Fruit fly (Drosophila melanogaster) whole organism, pupa: ENCODE data around the gene Wdr59.

Experiments used
- CG10348 ChIP-seq: fragments of 200-800 bp; sonication (Bioruptor generic); IDR thresholded peaks from 2 replicates; pipeline ENCODE4 v1.3.6; 2022; ENCODE audit warnings: missing biosample characterization, missing genetic modification characterization
- CG12605 ChIP-seq: fragments of 200-800 bp; sonication (Bioruptor generic); IDR thresholded peaks from 2 replicates; pipeline ENCODE4 v1.3.6; 2022; ENCODE audit warnings: missing biosample characterization, missing genetic modification characterization
- CG13204 ChIP-seq: fragments of 200-800 bp; sonication (Bioruptor generic); optimal IDR thresholded peaks from 2 replicates; lab custom pipeline; 2018; ENCODE audit warnings: missing biosample characterization, mild to moderate bottlenecking, missing genetic modification characterization, moderate library complexity
- CG14655 ChIP-seq: fragments of 200-800 bp; sonication (Bioruptor generic); optimal IDR thresholded peaks from 3 replicates; lab custom pipeline; 2017; ENCODE audit warnings: mild to moderate bottlenecking, missing biosample characterization, missing genetic modification reagents, missing genetic modification characterization
- CG15710 ChIP-seq: fragments of 200-800 bp; sonication (Bioruptor generic); optimal IDR thresholded peaks from 2 replicates; lab custom pipeline; 2018; ENCODE audit warnings: missing biosample characterization, mild to moderate bottlenecking, missing genetic modification characterization, moderate library complexity
- CG17806 ChIP-seq: fragments of 200-800 bp; sonication (Bioruptor generic); optimal IDR thresholded peaks from 2 replicates; lab custom pipeline; 2018; ENCODE audit warnings: missing biosample characterization, mild to moderate bottlenecking, missing genetic modification characterization, moderate library complexity
- CG32121 ChIP-seq: fragments of 200-800 bp; sonication (Bioruptor generic); IDR thresholded peaks from 2 replicates; pipeline ENCODE4 v1.3.6; 2022; ENCODE audit warnings: missing biosample characterization, missing genetic modification characterization
- CG34367 ChIP-seq: fragments of 200-800 bp; sonication (Bioruptor generic); optimal IDR thresholded peaks from 2 replicates; lab custom pipeline; 2018; ENCODE audit warnings: missing biosample characterization, mild to moderate bottlenecking, missing genetic modification characterization
- CG4496 ChIP-seq: fragments of 200-800 bp; sonication (Bioruptor generic); IDR thresholded peaks from 3 replicates; pipeline ENCODE4 v1.3.6; 2022; ENCODE audit warnings: missing biosample characterization, missing genetic modification characterization
- CG8159 ChIP-seq: fragments of 200-800 bp; sonication (Bioruptor generic); optimal IDR thresholded peaks from 3 replicates; lab custom pipeline; 2018; ENCODE audit warnings: missing biosample characterization, mild to moderate bottlenecking, missing genetic modification characterization, moderate library complexity
- CG8301 ChIP-seq: fragments of 200-800 bp; sonication (Bioruptor generic); optimal IDR thresholded peaks from 2 replicates; lab custom pipeline; 2018; ENCODE audit warnings: missing biosample characterization, mild to moderate bottlenecking, missing genetic modification characterization
- CG9948 ChIP-seq: fragments of 200-800 bp; sonication (Bioruptor generic); optimal IDR thresholded peaks from 2 replicates; lab custom pipeline; 2018; ENCODE audit warnings: missing biosample characterization, mild to moderate bottlenecking, missing genetic modification characterization, moderate library complexity
- D1 ChIP-seq: fragments of 200-800 bp; sonication (Bioruptor generic); optimal IDR thresholded peaks from 2 replicates; lab custom pipeline; 2018; ENCODE audit warnings: missing biosample characterization, mild to moderate bottlenecking, missing genetic modification characterization, moderate library complexity
- EcR ChIP-seq: fragments of 200-800 bp; sonication (Bioruptor generic); optimal IDR thresholded peaks from 3 replicates; lab custom pipeline; 2019; ENCODE audit warnings: missing biosample characterization, missing genetic modification characterization, mild to moderate bottlenecking, moderate library complexity, missing genetic modification reagents
- Ets98B ChIP-seq: fragments of 200-800 bp; sonication (Bioruptor generic); IDR thresholded peaks from 2 replicates; pipeline ENCODE4 v1.3.6; 2022; ENCODE audit warnings: missing biosample characterization, missing genetic modification characterization
- Pif1A ChIP-seq: fragments of 200-800 bp; sonication (Bioruptor generic); optimal IDR thresholded peaks from 3 replicates; lab custom pipeline; 2016; ENCODE audit warnings: missing biosample characterization, missing genetic modification characterization
- Pif1B ChIP-seq: fragments of 200-800 bp; sonication (Bioruptor generic); optimal IDR thresholded peaks from 3 replicates; lab custom pipeline; 2016; ENCODE audit warnings: missing biosample characterization, missing genetic modification characterization
- Snoo ChIP-seq: fragments of 200-800 bp; sonication (Bioruptor generic); optimal IDR thresholded peaks from 3 replicates; lab custom pipeline; 2017; ENCODE audit warnings: missing biosample characterization, mild to moderate bottlenecking, missing genetic modification characterization, inconsistent platforms
- fd96Ca ChIP-seq: fragments of 200-800 bp; sonication (Bioruptor generic); IDR thresholded peaks from 3 replicates; pipeline ENCODE4 v1.3.6; 2022; ENCODE audit warnings: missing biosample characterization, missing genetic modification characterization
- gl ChIP-seq: fragments of 200-800 bp; sonication (Bioruptor generic); optimal IDR thresholded peaks from 2 replicates; lab custom pipeline; 2018; ENCODE audit warnings: missing biosample characterization, mild to moderate bottlenecking, missing genetic modification characterization
- rn ChIP-seq: fragments of 200-800 bp; sonication (Bioruptor generic); IDR thresholded peaks from 2 replicates; pipeline ENCODE4 v1.3.6; 2022; ENCODE audit warnings: missing biosample characterization, missing genetic modification characterization

Gene Wdr59

DNA sequence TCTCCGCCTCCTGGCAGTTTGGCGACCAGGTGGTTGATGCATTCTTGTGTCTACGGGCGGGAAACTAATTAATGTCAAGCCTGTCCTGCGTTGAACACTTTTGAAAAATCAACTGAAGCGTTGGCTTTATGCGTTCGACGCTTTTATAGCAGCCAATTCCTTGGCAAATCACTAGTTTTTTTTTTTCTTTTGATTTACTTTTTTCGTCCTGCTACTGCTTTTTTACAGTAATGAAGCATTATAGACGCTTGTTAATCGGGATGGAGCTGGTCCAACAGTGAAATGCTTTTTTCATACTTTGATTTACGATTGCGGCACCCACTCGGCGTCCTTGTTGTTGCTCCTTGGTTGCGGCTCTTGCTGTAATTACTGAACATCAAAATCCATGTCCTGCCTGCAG is 6.1 kb upstream of the Wdr59 start, which contains the start of gene AstCC:
Gene AstCC (minus strand): TSS at position 101 of the 400 bp plus-strand sequence.
- TF ChIP-seq Ets98B (GFP tag; lab: Robert Waterston, UW) (no peak), CG9948 (tag; lab: Kevin White, UChicago) (no peak), fd96Ca (GFP tag; lab: Robert Waterston, UW) (no peak), CG17806 (tag; lab: Kevin White, UChicago) (no peak), gl (no peak), CG4496 (GFP tag; lab: Robert Waterston, UW) (no peak), CG10348 (GFP tag; lab: Robert Waterston, UW) (no peak), CG32121 (GFP tag; lab: Robert Waterston, UW) (no peak), Pif1A (GFP tag; lab: Kevin White, UChicago) (no peak), D1 (tag; lab: Kevin White, UChicago) (no peak), CG12605 (no peak), Snoo (tag; lab: Kevin White, UChicago) (no peak), CG8159 (no peak), Pif1B (no peak), rn (GFP tag; lab: Robert Waterston, UW) (no peak), CG14655 (GFP tag; lab: Kevin White, UChicago) (no peak)
- TF ChIP-seq, all 21 proteins: peak for 0

DNA sequence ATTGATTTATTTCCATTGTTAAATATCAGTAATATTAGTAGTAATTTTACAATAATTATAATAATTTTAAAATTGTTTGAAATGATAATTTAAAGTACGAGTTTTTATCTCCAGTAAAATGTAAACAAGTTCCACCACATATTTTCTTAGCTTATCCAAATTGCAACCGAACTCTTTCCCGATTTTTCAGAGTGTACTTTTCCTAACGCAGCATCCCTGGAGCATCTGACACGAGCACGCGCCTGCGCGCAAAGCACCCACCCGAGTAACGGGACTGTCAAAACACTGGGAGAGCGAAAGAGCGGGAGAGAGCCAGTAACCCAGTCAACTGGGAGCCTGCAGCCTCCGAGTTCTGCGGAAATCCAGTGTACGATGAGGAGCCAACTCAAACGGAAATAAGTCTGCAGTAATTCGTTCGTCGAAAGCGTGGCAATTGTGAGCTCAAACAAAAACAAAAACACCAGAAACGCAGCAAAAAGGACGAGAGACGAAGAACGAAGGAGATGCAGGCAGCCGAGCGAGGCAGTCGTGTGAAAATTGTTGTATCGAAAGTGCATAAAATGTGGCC is 4.8 kb upstream of the Wdr59 start, which contains the start of gene CG16854:
Gene CG16854 (plus strand): TSS at position 365 of the 568 bp plus-strand sequence.
- TF ChIP-seq CG8159, result no peak
- TF ChIP-seq Snoo (tag; lab: Kevin White, UChicago), result no peak
- TF ChIP-seq rn (GFP tag; lab: Robert Waterston, UW), result no peak
- TF ChIP-seq CG14655 (GFP tag; lab: Kevin White, UChicago), result no peak
- no peak for TF ChIP-seq Ets98B (GFP tag; lab: Robert Waterston, UW)
- TF ChIP-seq D1 (tag; lab: Kevin White, UChicago), result no peak
- TF ChIP-seq Pif1A (GFP tag; lab: Kevin White, UChicago), result no peak
- TF ChIP-seq EcR (GFP tag; lab: Kevin White, UChicago), result no peak
- no peak for TF ChIP-seq Pif1B
- TF ChIP-seq CG4496 (GFP tag; lab: Robert Waterston, UW), result 0 out of 3 replicates have a peak, but pooled peaks have one; percentile 7
- 0 out of 3 replicates have a peak, but pooled peaks have one; percentile 31 for TF ChIP-seq fd96Ca (GFP tag; lab: Robert Waterston, UW)

DNA sequence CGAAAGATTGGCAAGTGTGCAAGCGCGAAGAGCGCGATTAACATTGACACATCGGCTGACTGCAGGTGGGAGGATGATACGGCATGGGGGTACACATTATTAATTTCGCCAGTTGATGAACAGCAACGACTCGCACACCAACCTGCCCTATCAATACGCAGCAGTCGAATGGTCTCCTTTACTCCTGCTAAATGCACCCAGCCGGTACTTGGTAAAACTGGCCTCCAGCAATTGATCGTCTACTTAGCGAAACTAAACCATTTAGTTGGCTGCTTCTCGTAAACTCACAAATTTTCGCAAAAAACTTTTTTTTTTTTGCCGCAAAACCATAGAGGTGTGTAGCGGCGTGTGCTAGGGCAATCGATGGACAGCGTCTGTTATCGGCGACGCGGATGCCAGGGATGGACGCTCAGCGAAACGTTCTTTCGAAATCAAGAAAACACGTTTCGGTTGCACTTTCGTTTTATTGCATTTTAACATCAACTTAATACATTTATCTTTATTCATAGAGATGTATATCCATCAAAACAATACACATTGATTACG is 9.3 kb downstream of the Wdr59 start, which contains the start of gene Ge-1:
Gene Ge-1 (minus strand): TSS at position 373 of the 546 bp plus-strand sequence.
- TF ChIP-seq Pif1B, result no peak
- no peak for TF ChIP-seq CG15710 (tag; lab: Kevin White, UChicago)
- no peak for TF ChIP-seq CG12605
- TF ChIP-seq CG8159, result no peak
- TF ChIP-seq CG32121 (GFP tag; lab: Robert Waterston, UW), result no peak
- no peak for TF ChIP-seq CG14655 (GFP tag; lab: Kevin White, UChicago)
- no peak for TF ChIP-seq Snoo (tag; lab: Kevin White, UChicago)
- TF ChIP-seq D1 (tag; lab: Kevin White, UChicago), result no peak
- TF ChIP-seq gl, result peak; percentile 2
- TF ChIP-seq, all 21 proteins: peak for 1

- TF ChIP-seq CG12605 (no peak), CG8159 (no peak), fd96Ca (GFP tag; lab: Robert Waterston, UW) (0 out of 3 replicates have a peak, but pooled peaks have one; percentile 35), CG14655 (GFP tag; lab: Kevin White, UChicago) (no peak)
These were observed 14.1 kb downstream of the Wdr59 start for dm6 chr2L:11105320-11105719.

DNA sequence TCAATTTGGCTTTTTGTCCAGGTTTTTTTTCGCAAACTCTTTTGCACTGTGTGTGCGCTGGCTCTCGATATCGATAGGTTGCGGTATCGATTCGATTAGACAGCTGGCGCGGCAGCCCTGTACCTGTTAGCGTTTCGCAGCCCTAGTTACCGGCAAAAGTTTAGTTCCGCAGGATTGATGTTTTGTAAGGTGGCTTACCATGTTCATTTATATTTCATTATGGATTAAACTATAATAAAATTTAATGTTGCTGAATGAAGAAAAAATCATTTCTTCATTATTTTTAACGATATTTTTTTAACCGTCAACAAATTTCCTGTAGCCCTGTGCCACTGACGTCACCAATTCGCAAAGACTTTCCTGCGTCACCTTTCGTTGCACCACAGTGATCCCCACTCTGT is 15.3 kb downstream of the Wdr59 start, which contains the start of gene Reps:
Gene Reps (minus strand): TSS at position 84 of the 401 bp plus-strand sequence.
- TF ChIP-seq CG13204 (GFP tag; lab: Kevin White, UChicago), result no peak
- peak; percentile 92 for TF ChIP-seq gl
- TF ChIP-seq EcR (GFP tag; lab: Kevin White, UChicago), result peak; percentile 51
- TF ChIP-seq CG34367 (tag; lab: Kevin White, UChicago), result peak; percentile 98
- peak; percentile 98 for TF ChIP-seq CG14655 (GFP tag; lab: Kevin White, UChicago)
- TF ChIP-seq CG17806 (tag; lab: Kevin White, UChicago), result peak; percentile 98
- TF ChIP-seq CG4496 (GFP tag; lab: Robert Waterston, UW), result peak; percentile 99
- TF ChIP-seq CG9948 (tag; lab: Kevin White, UChicago), result peak; percentile 98
- peak; percentile 98 for TF ChIP-seq CG32121 (GFP tag; lab: Robert Waterston, UW)
- peak; percentile 96 for TF ChIP-seq Pif1B
- TF ChIP-seq Pif1A (GFP tag; lab: Kevin White, UChicago), result peak; percentile 97
- TF ChIP-seq CG8301 (tag; lab: Kevin White, UChicago), result peak; percentile 97
- peak; percentile 96 for TF ChIP-seq CG10348 (GFP tag; lab: Robert Waterston, UW)
- peak; percentile 96 for TF ChIP-seq CG12605
- peak; percentile 98 for TF ChIP-seq Ets98B (GFP tag; lab: Robert Waterston, UW)
- TF ChIP-seq CG15710 (tag; lab: Kevin White, UChicago), result peak; percentile 98
- peak; percentile 98 for TF ChIP-seq Snoo (tag; lab: Kevin White, UChicago)
- TF ChIP-seq rn (GFP tag; lab: Robert Waterston, UW), result peak; percentile 98
- TF ChIP-seq D1 (tag; lab: Kevin White, UChicago), result no peak
- peak; percentile 98 for TF ChIP-seq CG8159
- peak; percentile 99 for TF ChIP-seq fd96Ca (GFP tag; lab: Robert Waterston, UW)
